Worm (Caenorhabditis elegans) whole organism, L1 larva: ENCODE data around the gene F52H2.1.
A peak's percentile ranks its signal among the peaks of the same experiment; 100 is the strongest.

ENCODE experiments used
- C16A3.4 ChIP-seq: fragments of 150-350 bp; optimal IDR thresholded peaks from 2 replicates; lab custom pipeline; 2014; ENCODE audit warnings: missing biosample characterization, missing genetic modification characterization
- F16B12.6 ChIP-seq: fragments of 150-350 bp; optimal IDR thresholded peaks from 2 replicates; lab custom pipeline; 2014; ENCODE audit warnings: missing biosample characterization, missing genetic modification characterization
- ama-1 ChIP-seq: fragments of 150-350 bp; optimal IDR thresholded peaks from 2 replicates; lab custom pipeline; 2014
- blmp-1 ChIP-seq: fragments of 150-350 bp; optimal IDR thresholded peaks from 2 replicates; lab custom pipeline; 2014; ENCODE audit warnings: missing biosample characterization, missing genetic modification characterization
- ceh-63 ChIP-seq: fragments of 200-800 bp; sonication (Bioruptor generic); optimal IDR thresholded peaks from 2 replicates; lab custom pipeline; 2018; ENCODE audit warnings: mild to moderate bottlenecking, missing genetic modification characterization, missing compliant biosample characterization
- ceh-82 ChIP-seq, 3 experiments: fragments of 150-350 bp in 1 of 3; sonication (generic microtip) in 2 of 3; optimal IDR thresholded peaks; 2 replicates each; lab custom pipeline; 2014 to 2017; ENCODE audit warnings: missing biosample characterization in 3 of 3, missing genetic modification characterization in 3 of 3
- ceh-88 ChIP-seq: fragments of 200-800 bp; sonication (Bioruptor generic); IDR thresholded peaks from 2 replicates; pipeline ENCODE4 v1.3.6; 2022; ENCODE audit warnings: missing genetic modification characterization, missing compliant biosample characterization
- ceh-90 ChIP-seq: sonication (generic microtip); optimal IDR thresholded peaks from 2 replicates; lab custom pipeline; 2016; ENCODE audit warnings: missing genetic modification characterization, missing compliant biosample characterization
- ces-1 ChIP-seq: fragments of 150-350 bp; optimal IDR thresholded peaks from 2 replicates; lab custom pipeline; 2014; ENCODE audit warnings: missing biosample characterization, missing genetic modification reagents, missing genetic modification characterization
- dsc-1 ChIP-seq: sonication (generic microtip); optimal IDR thresholded peaks from 2 replicates; lab custom pipeline; 2016; ENCODE audit warnings: mild to moderate bottlenecking, missing genetic modification characterization, missing compliant biosample characterization
- efl-1 ChIP-seq, 4 experiments: fragments of 150-350 bp; optimal IDR thresholded peaks in 3 of 4; peaks in 1 of 4; 1 replicate in 1 of 4; 2 replicates in 3 of 4; lab custom pipeline; 2014; ENCODE audit warnings: missing biosample characterization in 2 of 4, missing genetic modification characterization in 2 of 4, missing genetic modification reagents in 2 of 4
- efl-3 ChIP-seq: fragments of 200-800 bp; sonication (Bioruptor generic); optimal IDR thresholded peaks from 2 replicates; lab custom pipeline; 2018; ENCODE audit warnings: mild to moderate bottlenecking, missing genetic modification characterization, missing compliant biosample characterization
- egl-13 ChIP-seq: sonication (generic microtip); optimal IDR thresholded peaks from 2 replicates; lab custom pipeline; 2016; ENCODE audit warnings: missing genotype, missing genetic modification reagents, missing genetic modification characterization, missing compliant biosample characterization
- elt-2 ChIP-seq: sonication (generic microtip); optimal IDR thresholded peaks from 2 replicates; lab custom pipeline; 2016; ENCODE audit warnings: missing genetic modification characterization, mild to moderate bottlenecking, inconsistent platforms, missing compliant biosample characterization, missing genetic modification reagents
- fkh-10 ChIP-seq: sonication (generic microtip); optimal IDR thresholded peaks from 2 replicates; lab custom pipeline; 2017; ENCODE audit warnings: missing biosample characterization, missing genetic modification reagents, missing genetic modification characterization
- fkh-8 ChIP-seq: sonication (generic microtip); optimal IDR thresholded peaks from 2 replicates; lab custom pipeline; 2016; ENCODE audit warnings: mild to moderate bottlenecking, missing genetic modification characterization, missing compliant biosample characterization
- hpl-2 ChIP-seq: fragments of 150-350 bp; optimal IDR thresholded peaks from 2 replicates; lab custom pipeline; 2014; ENCODE audit warnings: missing biosample characterization, missing genetic modification reagents, missing genetic modification characterization
- irx-1 ChIP-seq: sonication (generic microtip); optimal IDR thresholded peaks from 2 replicates; lab custom pipeline; 2016; ENCODE audit warnings: missing genetic modification characterization, missing compliant biosample characterization
- isw-1 ChIP-seq: fragments of 200-800 bp; sonication (Bioruptor generic); IDR thresholded peaks from 2 replicates; pipeline ENCODE4 v1.3.6; 2022; ENCODE audit warnings: missing genetic modification characterization, missing compliant biosample characterization
- jun-1 ChIP-seq: fragments of 150-350 bp; optimal IDR thresholded peaks from 2 replicates; lab custom pipeline; 2014; ENCODE audit warnings: missing biosample characterization, missing genetic modification reagents, missing genetic modification characterization
- lin-13 ChIP-seq: fragments of 150-350 bp; optimal IDR thresholded peaks from 2 replicates; lab custom pipeline; 2014; ENCODE audit warnings: missing biosample characterization, missing genetic modification reagents, missing genetic modification characterization
- lin-14 ChIP-seq: fragments of 200-800 bp; sonication (Bioruptor generic); optimal IDR thresholded peaks from 2 replicates; lab custom pipeline; 2018; ENCODE audit warnings: mild to moderate bottlenecking, missing genetic modification characterization, moderate library complexity, missing compliant biosample characterization
- lin-15B ChIP-seq: fragments of 150-350 bp; sonication (generic microtip); optimal IDR thresholded peaks from 3 replicates; lab custom pipeline; 2014; ENCODE audit warnings: missing biosample characterization, missing genetic modification characterization
- lin-35 ChIP-seq, 2 experiments: fragments of 150-350 bp; optimal IDR thresholded peaks; 2 replicates each; lab custom pipeline; 2014; ENCODE audit warnings: missing biosample characterization in 2 of 2, missing genetic modification characterization in 2 of 2, missing genetic modification reagents in 2 of 2
- lin-39 ChIP-seq: fragments of 150-350 bp; optimal IDR thresholded peaks from 2 replicates; lab custom pipeline; 2014; ENCODE audit warnings: missing biosample characterization, missing genetic modification reagents, missing genetic modification characterization
- mab-9 ChIP-seq: fragments of 200-800 bp; sonication (Bioruptor generic); IDR thresholded peaks from 2 replicates; pipeline ENCODE4 v1.3.6; 2022; ENCODE audit warnings: missing genetic modification reagents, missing genetic modification characterization, missing compliant biosample characterization
- mdl-1 ChIP-seq, 2 experiments: fragments of 150-350 bp; optimal IDR thresholded peaks; 2 replicates each; lab custom pipeline; 2014 to 2017; ENCODE audit warnings: missing biosample characterization in 2 of 2, missing genetic modification characterization in 2 of 2, inconsistent platforms in 1 of 2
- mef-2 ChIP-seq: fragments of 150-350 bp; optimal IDR thresholded peaks from 2 replicates; lab custom pipeline; 2014; ENCODE audit warnings: missing biosample characterization, missing genetic modification characterization
- mep-1 ChIP-seq: fragments of 150-350 bp; optimal IDR thresholded peaks from 2 replicates; lab custom pipeline; 2014; ENCODE audit warnings: missing biosample characterization, missing genetic modification characterization
- nhr-11 ChIP-seq: fragments of 150-350 bp; optimal IDR thresholded peaks from 2 replicates; lab custom pipeline; 2014; ENCODE audit warnings: missing biosample characterization, missing genetic modification characterization
- nhr-12 ChIP-seq: sonication (generic microtip); optimal IDR thresholded peaks from 2 replicates; lab custom pipeline; 2017; ENCODE audit warnings: missing biosample characterization, missing genetic modification characterization
- nhr-47 ChIP-seq: sonication (generic microtip); optimal IDR thresholded peaks from 2 replicates; lab custom pipeline; 2016; ENCODE audit warnings: mild to moderate bottlenecking, missing genetic modification characterization, moderate library complexity, missing compliant biosample characterization
- nhr-71 ChIP-seq: sonication (generic microtip); optimal IDR thresholded peaks from 2 replicates; lab custom pipeline; 2016; ENCODE audit warnings: mild to moderate bottlenecking, missing genetic modification characterization, moderate library complexity, missing compliant biosample characterization
- nhr-84 ChIP-seq: sonication (generic microtip); optimal IDR thresholded peaks from 2 replicates; lab custom pipeline; 2017; ENCODE audit warnings: missing biosample characterization, missing genetic modification characterization
- nhr-85 ChIP-seq: sonication (generic microtip); peaks from one replicate; lab custom pipeline; 2016; ENCODE audit warnings: missing genetic modification characterization, inconsistent platforms, missing compliant biosample characterization
- pag-3 ChIP-seq: sonication (generic microtip); optimal IDR thresholded peaks from 2 replicates; lab custom pipeline; 2017; ENCODE audit warnings: missing genetic modification characterization, mild to moderate bottlenecking, missing compliant biosample characterization, antibody characterized with exemption, borderline replicate concordance; ENCODE audit not compliant: insufficient read depth
- rnt-1 ChIP-seq: sonication (generic microtip); optimal IDR thresholded peaks from 2 replicates; lab custom pipeline; 2016; ENCODE audit warnings: mild to moderate bottlenecking, missing genetic modification characterization, moderate library complexity, missing compliant biosample characterization
- skn-1 ChIP-seq: fragments of 150-350 bp; optimal IDR thresholded peaks from 2 replicates; lab custom pipeline; 2014; ENCODE audit warnings: missing biosample characterization, missing genetic modification characterization
- snu-23 ChIP-seq: sonication (generic microtip); optimal IDR thresholded peaks from 2 replicates; lab custom pipeline; 2016; ENCODE audit warnings: missing genetic modification characterization, missing compliant biosample characterization
- sptf-1 ChIP-seq: fragments of 150-350 bp; optimal IDR thresholded peaks from 2 replicates; lab custom pipeline; 2014; ENCODE audit warnings: missing biosample characterization, missing genetic modification characterization
- swsn-7 ChIP-seq: sonication (generic microtip); optimal IDR thresholded peaks from 2 replicates; lab custom pipeline; 2016; ENCODE audit warnings: missing genetic modification characterization, missing compliant biosample characterization
- tbx-2 ChIP-seq: sonication (generic microtip); optimal IDR thresholded peaks from 2 replicates; lab custom pipeline; 2016; ENCODE audit warnings: missing genetic modification characterization, missing compliant biosample characterization
- unc-130 ChIP-seq: fragments of 150-350 bp; optimal IDR thresholded peaks from 2 replicates; lab custom pipeline; 2017; ENCODE audit warnings: missing biosample characterization, missing genetic modification characterization, inconsistent platforms
- unc-30 ChIP-seq: sonication (generic microtip); optimal IDR thresholded peaks from 2 replicates; lab custom pipeline; 2017; ENCODE audit warnings: missing biosample characterization, missing genetic modification characterization
- unc-86 ChIP-seq: sonication (generic microtip); optimal IDR thresholded peaks from 2 replicates; lab custom pipeline; 2016; ENCODE audit warnings: missing genetic modification characterization, missing compliant biosample characterization
- unc-98 ChIP-seq: fragments of 200-800 bp; sonication (Bioruptor generic); IDR thresholded peaks from 2 replicates; pipeline ENCODE4 v1.3.6; 2022; ENCODE audit warnings: missing genetic modification characterization, missing compliant biosample characterization
- zip-4 ChIP-seq: fragments of 200-800 bp; sonication (Bioruptor generic); optimal IDR thresholded peaks from 2 replicates; lab custom pipeline; 2018; ENCODE audit warnings: mild to moderate bottlenecking, missing genetic modification characterization, moderate library complexity, missing compliant biosample characterization

Gene F52H2.1

ce11 chrX:2592670-2593280 is 19.9 kb downstream of the F52H2.1 start (continued):
- no peak for TF ChIP-seq isw-1 (GFP tag; lab: Robert Waterston, UW)
- TF ChIP-seq elt-2, result no peak
- no peak for TF ChIP-seq skn-1 (tag; lab: Kevin White, UChicago)
- no peak for TF ChIP-seq ceh-88 (GFP tag; lab: Robert Waterston, UW)
- TF ChIP-seq snu-23, result no peak
- TF ChIP-seq unc-130 (tag; lab: Kevin White, UChicago), result no peak
- TF ChIP-seq efl-1 (optimal IDR thresholded peaks at IDR 0.05; lab: Kevin White, UChicago), result no peak
- no peak for TF ChIP-seq efl-1 (GFP tag; optimal IDR thresholded peaks at IDR 0.05 in 1 of 2; lab: Kevin White, UChicago)
- no peak for TF ChIP-seq nhr-12 (tag; lab: Kevin White, UChicago)
- TF ChIP-seq nhr-84 (tag; lab: Kevin White, UChicago), result no peak
- TF ChIP-seq unc-30 (tag; lab: Kevin White, UChicago), result no peak
- no peak for TF ChIP-seq jun-1 (tag; lab: Kevin White, UChicago)
- no peak for TF ChIP-seq F16B12.6 (tag; lab: Kevin White, UChicago)
- no peak for TF ChIP-seq ceh-63 (GFP tag; lab: Kevin White, UChicago)
- TF ChIP-seq nhr-47 (tag; lab: Kevin White, UChicago), result no peak
- no peak for TF ChIP-seq lin-39 (tag; lab: Kevin White, UChicago)
- no peak for TF ChIP-seq nhr-11 (tag; lab: Kevin White, UChicago)
- no peak for TF ChIP-seq dsc-1 (tag; lab: Kevin White, UChicago)
- TF ChIP-seq ces-1 (GFP tag; lab: Kevin White, UChicago), result no peak
- TF ChIP-seq lin-13 (GFP tag; lab: Kevin White, UChicago), result no peak
- TF ChIP-seq fkh-8 (tag; lab: Kevin White, UChicago), result no peak
- no peak for TF ChIP-seq unc-98 (GFP tag; lab: Robert Waterston, UW)
- no peak for TF ChIP-seq swsn-7 (tag; lab: Kevin White, UChicago)
- TF ChIP-seq efl-3 (GFP tag; lab: Kevin White, UChicago), result no peak
- no peak for TF ChIP-seq sptf-1 (tag; lab: Kevin White, UChicago)
- no peak for TF ChIP-seq lin-15B
- no peak for TF ChIP-seq ceh-90
- TF ChIP-seq hpl-2 (GFP tag; lab: Kevin White, UChicago), result no peak
- TF ChIP-seq tbx-2 (tag; lab: Kevin White, UChicago), result no peak
- TF ChIP-seq C16A3.4 (tag; lab: Kevin White, UChicago), result no peak
- peak in 1 of 2 experiments; percentile 7 for TF ChIP-seq lin-35 (GFP tag; optimal IDR thresholded peaks at IDR 0.05; lab: Kevin White, UChicago)
- no peak for TF ChIP-seq egl-13 (tag; lab: Kevin White, UChicago)
- peak in 1 of 2 experiments; percentile 4 for TF ChIP-seq mdl-1 (tag; optimal IDR thresholded peaks at IDR 0.05; lab: Kevin White, UChicago)

DNA sequence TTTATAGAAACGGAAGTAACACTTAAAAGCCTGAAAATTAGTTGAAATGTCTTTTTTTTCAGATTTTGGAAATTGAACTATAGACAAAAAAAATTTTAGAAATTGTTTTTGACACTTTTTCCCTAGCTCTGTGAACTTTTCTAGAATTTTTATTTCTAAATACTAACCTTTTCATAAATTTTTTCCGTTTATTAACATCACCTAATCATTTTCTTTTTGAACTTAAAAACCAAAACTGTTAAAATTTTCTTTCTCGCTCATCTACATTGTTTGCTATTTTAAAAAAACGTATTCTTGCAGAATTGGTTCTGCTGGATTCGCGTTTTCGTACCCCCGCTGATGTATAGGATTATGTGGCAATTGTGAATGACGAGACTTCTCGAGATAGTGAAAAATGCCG is 20.8 kb downstream of the F52H2.1 start, which contains the start of the genes nhr-40 and T03G6.7:
Gene nhr-40, plus strand, starts transcription at position 301 of the 400 bp plus-strand sequence.
Gene T03G6.7, plus strand, starts transcription at position 337 of the 400 bp plus-strand sequence.
- TF ChIP-seq unc-86 (tag; lab: Kevin White, UChicago), result no peak
- TF ChIP-seq ces-1 (GFP tag; lab: Kevin White, UChicago), result no peak
- no peak for TF ChIP-seq lin-14 (GFP tag; lab: Kevin White, UChicago)
- TF ChIP-seq unc-130 (tag; lab: Kevin White, UChicago), result no peak
- no peak for TF ChIP-seq lin-13 (GFP tag; lab: Kevin White, UChicago)
- no peak for TF ChIP-seq unc-30 (tag; lab: Kevin White, UChicago)

ce11 chrX:2595027-2595756 is 22.3 kb downstream of the F52H2.1 start:
- TF ChIP-seq fkh-10 (GFP tag; lab: Kevin White, UChicago) (peak; percentile 72), blmp-1 (peak; percentile 71), nhr-85 (tag; lab: Kevin White, UChicago) (peak; percentile 70), ama-1 (no peak), rnt-1 (tag; lab: Kevin White, UChicago) (peak; percentile 72), hpl-2 (GFP tag; lab: Kevin White, UChicago) (no peak), pag-3 (tag; lab: Kevin White, UChicago) (peak; percentile 28), mef-2 (tag; lab: Kevin White, UChicago) (no peak), ceh-82 (tag; optimal IDR thresholded peaks at IDR 0.05; lab: Kevin White, UChicago) (peak in 1 of 3 experiments; percentile 21), mep-1 (peak; percentile 32), mab-9 (GFP tag; lab: Robert Waterston, UW) (no peak), dsc-1 (tag; lab: Kevin White, UChicago) (no peak), nhr-71 (tag; lab: Kevin White, UChicago) (peak; percentile 68), irx-1 (tag; lab: Kevin White, UChicago) (no peak), nhr-47 (tag; lab: Kevin White, UChicago) (peak; percentile 39), efl-1 (optimal IDR thresholded peaks at IDR 0.05; lab: Kevin White, UChicago) (peak in 1 of 2 experiments; percentile 13), efl-1 (GFP tag; optimal IDR thresholded peaks at IDR 0.05 in 1 of 2; lab: Kevin White, UChicago) (no peak), zip-4 (GFP tag; lab: Kevin White, UChicago) (no peak), lin-15B (no peak)
